Fruit fly (Drosophila melanogaster) whole organism, prepupa: ENCODE results near the gene msl-3.

Experiments used
- Blimp-1 ChIP-seq: fragments of 200-800 bp; sonication (Bioruptor generic); optimal IDR thresholded peaks from 3 replicates; lab custom pipeline; 2017; ENCODE audit warnings: missing biosample characterization, missing genetic modification characterization, mild to moderate bottlenecking, moderate library complexity, missing genetic modification reagents
- CG10631 ChIP-seq: fragments of 200-800 bp; sonication (Bioruptor generic); optimal IDR thresholded peaks from 2 replicates; lab custom pipeline; 2016; ENCODE audit warnings: missing biosample characterization, missing genetic modification characterization
- CG11294 ChIP-seq: fragments of 200-800 bp; sonication (Bioruptor generic); IDR thresholded peaks from 2 replicates; pipeline ENCODE4 v1.3.6; 2022; ENCODE audit warnings: missing biosample characterization, missing genetic modification characterization
- CG11902 ChIP-seq: fragments of 200-800 bp; sonication (Bioruptor generic); optimal IDR thresholded peaks from 3 replicates; lab custom pipeline; 2016; ENCODE audit warnings: missing biosample characterization, missing genetic modification characterization
- CG15336 ChIP-seq: fragments of 200-800 bp; sonication (Bioruptor generic); IDR thresholded peaks from 2 replicates; pipeline ENCODE4 v1.3.6; 2022; ENCODE audit warnings: missing biosample characterization, missing genetic modification characterization
- CG16779 ChIP-seq: fragments of 200-800 bp; sonication (Bioruptor generic); optimal IDR thresholded peaks from 3 replicates; lab custom pipeline; 2017; ENCODE audit warnings: missing biosample characterization, mild to moderate bottlenecking, missing genetic modification characterization
- CG3032 ChIP-seq: fragments of 200-800 bp; optimal IDR thresholded peaks from 2 replicates; lab custom pipeline; 2019; ENCODE audit warnings: missing biosample characterization, mild to moderate bottlenecking, missing genetic modification characterization, moderate library complexity
- CG31627 ChIP-seq: fragments of 200-800 bp; sonication (Bioruptor generic); optimal IDR thresholded peaks from 3 replicates; lab custom pipeline; 2016; ENCODE audit warnings: missing biosample characterization, missing genetic modification characterization
- CG32006 ChIP-seq: fragments of 200-800 bp; sonication (Bioruptor generic); optimal IDR thresholded peaks from 3 replicates; lab custom pipeline; 2017; ENCODE audit warnings: missing biosample characterization, mild to moderate bottlenecking, missing genetic modification characterization
- CG34406 ChIP-seq: fragments of 200-800 bp; sonication (Bioruptor generic); optimal IDR thresholded peaks from 3 replicates; lab custom pipeline; 2016; ENCODE audit warnings: missing biosample characterization, missing genetic modification characterization
- CG3919 ChIP-seq: fragments of 200-800 bp; sonication (Bioruptor generic); optimal IDR thresholded peaks from 3 replicates; lab custom pipeline; 2016; ENCODE audit warnings: missing biosample characterization, missing genetic modification characterization
- CG6163 ChIP-seq: fragments of 200-800 bp; sonication (Bioruptor generic); IDR thresholded peaks from 3 replicates; pipeline ENCODE4 v1.3.6; 2022; ENCODE audit warnings: missing biosample characterization, missing genetic modification characterization
- CG6276 ChIP-seq: fragments of 200-800 bp; sonication (Bioruptor generic); optimal IDR thresholded peaks from 2 replicates; lab custom pipeline; 2017; ENCODE audit warnings: missing biosample characterization, mild to moderate bottlenecking, missing genetic modification characterization
- CG6792 ChIP-seq: fragments of 200-800 bp; sonication (Bioruptor generic); optimal IDR thresholded peaks from 3 replicates; lab custom pipeline; 2016; ENCODE audit warnings: missing biosample characterization, missing genetic modification characterization
- CG6808 ChIP-seq: fragments of 200-800 bp; sonication (Bioruptor generic); optimal IDR thresholded peaks from 3 replicates; lab custom pipeline; 2017; ENCODE audit warnings: missing biosample characterization, missing genetic modification characterization, mild to moderate bottlenecking, moderate library complexity, missing genetic modification reagents
- CG6854 ChIP-seq: fragments of 200-800 bp; sonication (Bioruptor generic); optimal IDR thresholded peaks from 2 replicates; lab custom pipeline; 2017; ENCODE audit warnings: missing biosample characterization, mild to moderate bottlenecking, missing genetic modification characterization
- CG8319 ChIP-seq: fragments of 200-800 bp; sonication (Bioruptor generic); optimal IDR thresholded peaks from 3 replicates; lab custom pipeline; 2016; ENCODE audit warnings: missing biosample characterization, missing genetic modification characterization
- CG8632 ChIP-seq: fragments of 200-800 bp; sonication (Bioruptor generic); optimal IDR thresholded peaks from 3 replicates; lab custom pipeline; 2016; ENCODE audit warnings: missing biosample characterization, missing genetic modification characterization
- CG9139 ChIP-seq: fragments of 200-800 bp; sonication (Bioruptor generic); optimal IDR thresholded peaks from 3 replicates; lab custom pipeline; 2017; ENCODE audit warnings: missing biosample characterization, mild to moderate bottlenecking, missing genetic modification characterization
- Eip75B ChIP-seq: fragments of 200-800 bp; sonication (Bioruptor generic); optimal IDR thresholded peaks from 3 replicates; lab custom pipeline; 2016; ENCODE audit warnings: missing biosample characterization, missing genetic modification characterization
- Eip93F ChIP-seq: fragments of 200-800 bp; sonication (Bioruptor generic); optimal IDR thresholded peaks from 2 replicates; lab custom pipeline; 2016; ENCODE audit warnings: missing biosample characterization, mild to moderate bottlenecking, missing genetic modification characterization
- Ets96B ChIP-seq: fragments of 200-800 bp; optimal IDR thresholded peaks from 2 replicates; lab custom pipeline; 2019; ENCODE audit warnings: missing biosample characterization, mild to moderate bottlenecking, missing genetic modification characterization, moderate library complexity
- Gug ChIP-seq: fragments of 200-800 bp; sonication (Bioruptor generic); IDR thresholded peaks from 2 replicates; pipeline ENCODE4 v1.3.6; 2022; ENCODE audit warnings: missing biosample characterization, missing genetic modification characterization
- Hr38 ChIP-seq: sonication (Bioruptor generic); optimal IDR thresholded peaks from 2 replicates; lab custom pipeline; 2016; ENCODE audit warnings: missing biosample characterization, missing genetic modification characterization
- Hr4 ChIP-seq: fragments of 200-800 bp; sonication (Bioruptor generic); optimal IDR thresholded peaks from 3 replicates; lab custom pipeline; 2016; ENCODE audit warnings: missing biosample characterization, missing genetic modification characterization
- OdsH ChIP-seq: fragments of 200-800 bp; sonication (Bioruptor generic); optimal IDR thresholded peaks from 3 replicates; lab custom pipeline; 2016; ENCODE audit warnings: missing biosample characterization, missing genetic modification characterization
- Smox ChIP-seq: fragments of 200-800 bp; sonication (Bioruptor generic); optimal IDR thresholded peaks from 3 replicates; lab custom pipeline; 2016; ENCODE audit warnings: missing biosample characterization, missing genetic modification characterization
- Sox102F ChIP-seq: fragments of 200-800 bp; sonication (Bioruptor generic); optimal IDR thresholded peaks from 2 replicates; lab custom pipeline; 2016; ENCODE audit warnings: missing biosample characterization, mild to moderate bottlenecking, missing genetic modification characterization
- achi ChIP-seq: fragments of 200-800 bp; sonication (Bioruptor generic); optimal IDR thresholded peaks from 3 replicates; lab custom pipeline; 2016; ENCODE audit warnings: missing biosample characterization, missing genetic modification characterization
- cyc ChIP-seq: fragments of 200-800 bp; sonication (Bioruptor generic); optimal IDR thresholded peaks from 3 replicates; lab custom pipeline; 2016; ENCODE audit warnings: missing biosample characterization, missing genetic modification characterization
- dac ChIP-seq: fragments of 200-800 bp; sonication (Bioruptor generic); optimal IDR thresholded peaks from 2 replicates; lab custom pipeline; 2017; ENCODE audit warnings: missing biosample characterization, mild to moderate bottlenecking, missing genetic modification characterization
- dsx ChIP-seq: fragments of 200-800 bp; optimal IDR thresholded peaks from 3 replicates; lab custom pipeline; 2019; ENCODE audit warnings: missing biosample characterization, mild to moderate bottlenecking, missing genetic modification characterization, moderate library complexity; ENCODE audit not compliant: poor library complexity, severe bottlenecking
- eg ChIP-seq: fragments of 200-800 bp; sonication (Bioruptor generic); IDR thresholded peaks from 3 replicates; pipeline ENCODE4 v1.3.6; 2022; ENCODE audit warnings: missing biosample characterization, missing genetic modification characterization
- esn ChIP-seq: fragments of 200-800 bp; sonication (Bioruptor generic); optimal IDR thresholded peaks from 2 replicates; lab custom pipeline; 2016; ENCODE audit warnings: missing biosample characterization, mild to moderate bottlenecking, missing genetic modification characterization, moderate library complexity
- fd59A ChIP-seq: fragments of 200-800 bp; sonication (Bioruptor generic); optimal IDR thresholded peaks from 2 replicates; lab custom pipeline; 2017; ENCODE audit warnings: missing biosample characterization, mild to moderate bottlenecking, missing genetic modification characterization, missing genetic modification reagents
- fd85E ChIP-seq: fragments of 200-800 bp; sonication (Bioruptor generic); optimal IDR thresholded peaks from 3 replicates; lab custom pipeline; 2016; ENCODE audit warnings: missing biosample characterization, missing genetic modification characterization
- lz ChIP-seq: fragments of 200-800 bp; sonication (Bioruptor generic); optimal IDR thresholded peaks from 3 replicates; lab custom pipeline; 2016; ENCODE audit warnings: missing biosample characterization, missing genetic modification characterization
- net ChIP-seq: fragments of 200-800 bp; sonication (Bioruptor generic); optimal IDR thresholded peaks from 3 replicates; lab custom pipeline; 2016; ENCODE audit warnings: missing biosample characterization, missing genetic modification characterization
- pdm3 ChIP-seq: fragments of 200-800 bp; sonication (Bioruptor generic); optimal IDR thresholded peaks from 3 replicates; lab custom pipeline; 2016; ENCODE audit warnings: missing biosample characterization, missing genetic modification characterization
- salr ChIP-seq, 2 experiments: fragments of 200-800 bp; sonication (Bioruptor generic); optimal IDR thresholded peaks; 3 replicates each; lab custom pipeline; 2016 to 2018; ENCODE audit warnings: missing biosample characterization in 2 of 2, missing genetic modification characterization in 2 of 2, mild to moderate bottlenecking in 1 of 2
- spab ChIP-seq: fragments of 200-800 bp; sonication (Bioruptor generic); optimal IDR thresholded peaks from 2 replicates; lab custom pipeline; 2017; ENCODE audit warnings: missing biosample characterization, mild to moderate bottlenecking, missing genetic modification characterization, missing genetic modification reagents
- ss ChIP-seq, 2 experiments: fragments of 200-800 bp; sonication (Bioruptor generic); optimal IDR thresholded peaks; 2 replicates in 1 of 2; 3 replicates in 1 of 2; lab custom pipeline; 2017 to 2018; ENCODE audit warnings: mild to moderate bottlenecking in 2 of 2, missing biosample characterization in 2 of 2, missing genetic modification characterization in 2 of 2, moderate library complexity in 1 of 2
- svp ChIP-seq: fragments of 200-800 bp; sonication (Bioruptor generic); peaks from one replicate; lab custom pipeline; 2016; ENCODE audit warnings: missing biosample characterization, missing genetic modification characterization
- vri ChIP-seq: fragments of 200-800 bp; sonication (Bioruptor generic); optimal IDR thresholded peaks from 3 replicates; lab custom pipeline; 2016; ENCODE audit warnings: missing biosample characterization, mild to moderate bottlenecking, missing genetic modification characterization

Gene msl-3

dm6 chr3L:7155522-7155978 is 30.2 kb upstream of the msl-3 start (continued):
- 0 out of 3 replicates have a peak, but pooled peaks have one; percentile 20 for TF ChIP-seq CG6163
- TF ChIP-seq CG16779 (tag; lab: Kevin White, UChicago), result peak; percentile 45
- peak; percentile 39; the same call in 1 of the 2 replicates for TF ChIP-seq CG15336 (GFP tag; lab: Robert Waterston, UW)
- TF ChIP-seq Smox, result peak; percentile 74
- TF ChIP-seq svp (GFP tag; lab: Kevin White, UChicago), result peak; percentile 83
- peak; percentile 52 for TF ChIP-seq CG11902 (GFP tag; lab: Kevin White, UChicago)
- peak; percentile 50 for TF ChIP-seq CG34406 (GFP tag; lab: Kevin White, UChicago)
- TF ChIP-seq spab, result peak; percentile 63
- peak; percentile 18 for TF ChIP-seq CG8319 (GFP tag; lab: Kevin White, UChicago)
- TF ChIP-seq OdsH (GFP tag; lab: Kevin White, UChicago), result peak; percentile 74
- TF ChIP-seq net (GFP tag; lab: Kevin White, UChicago), result peak; percentile 74
- no peak for TF ChIP-seq fd85E (GFP tag; lab: Kevin White, UChicago)
- TF ChIP-seq CG31627, result peak; percentile 65
- peak; percentile 58 for TF ChIP-seq cyc (GFP tag; lab: Kevin White, UChicago)
- 0 out of 2 replicates have a peak, but pooled peaks have one; percentile 14 for TF ChIP-seq Gug (GFP tag; lab: Robert Waterston, UW)
- TF ChIP-seq CG6276 (GFP tag; lab: Kevin White, UChicago), result peak; percentile 74
- TF ChIP-seq Blimp-1 (GFP tag; lab: Kevin White, UChicago), result peak; percentile 27

DNA sequence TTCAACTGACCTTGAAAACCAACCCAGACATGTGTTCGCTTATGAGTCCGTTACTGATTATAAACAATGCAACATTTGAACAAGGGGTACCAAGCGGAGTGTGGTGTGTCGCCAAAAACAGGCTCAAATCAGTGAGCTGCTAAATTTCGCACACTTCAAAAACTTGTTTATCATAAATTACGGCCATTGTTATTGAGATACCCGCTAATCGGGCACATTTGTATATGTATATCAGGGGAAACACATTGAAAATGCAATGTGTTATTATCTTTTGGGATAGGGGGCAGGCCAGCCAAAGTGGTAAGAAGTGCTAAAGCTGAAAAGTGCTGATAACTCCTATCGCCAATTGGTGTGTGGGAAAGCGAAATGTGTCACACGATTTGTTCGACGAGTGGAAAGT is 28.9 kb upstream of the msl-3 start:
- TF ChIP-seq vri (GFP tag; lab: Kevin White, UChicago) (peak; percentile 41), CG3032 (tag; lab: Kevin White, UChicago) (no peak)

- TF ChIP-seq CG9139, result peak; percentile 36
- TF ChIP-seq CG8632 (GFP tag; lab: Kevin White, UChicago), result peak; percentile 73
- TF ChIP-seq CG3919, result peak; percentile 79
- peak; percentile 74 for TF ChIP-seq dsx (GFP tag; lab: Kevin White, UChicago)
- TF ChIP-seq Eip75B (GFP tag; lab: Kevin White, UChicago), result peak; percentile 79
- TF ChIP-seq CG32006 (GFP tag; lab: Kevin White, UChicago), result peak; percentile 88
- no peak for TF ChIP-seq fd85E (GFP tag; lab: Kevin White, UChicago)
- peak; percentile 49; the same call in 1 of the 3 replicates for TF ChIP-seq eg
- peak; percentile 57 to 65 for TF ChIP-seq salr (GFP tag; optimal IDR thresholded peaks at IDR 0.05; lab: Kevin White, UChicago)
- peak; percentile 59 for TF ChIP-seq Sox102F (GFP tag; lab: Kevin White, UChicago)
- peak; percentile 74 for TF ChIP-seq achi (GFP tag; lab: Kevin White, UChicago)
- peak; percentile 63 for TF ChIP-seq cyc (GFP tag; lab: Kevin White, UChicago)
- TF ChIP-seq CG11294 (GFP tag; lab: Robert Waterston, UW), result peak; percentile 12; the same call in 1 of the 2 replicates
- TF ChIP-seq Eip93F (GFP tag; lab: Kevin White, UChicago), result no peak
- TF ChIP-seq vri (GFP tag; lab: Kevin White, UChicago), result peak; percentile 31
- TF ChIP-seq lz, result peak; percentile 58
- peak; percentile 73 for TF ChIP-seq CG10631 (GFP tag; lab: Kevin White, UChicago)
- TF ChIP-seq pdm3 (GFP tag; lab: Kevin White, UChicago), result peak; percentile 74
- peak; percentile 78 for TF ChIP-seq esn (GFP tag; lab: Kevin White, UChicago)
- TF ChIP-seq CG6854, result peak; percentile 11
- TF ChIP-seq Ets96B (tag; lab: Kevin White, UChicago), result peak; percentile 77
- TF ChIP-seq Hr38 (GFP tag; lab: Kevin White, UChicago), result no peak
- peak; percentile 82 for TF ChIP-seq CG15336 (GFP tag; lab: Robert Waterston, UW)
- TF ChIP-seq CG31627, result peak; percentile 67
- peak; percentile 60 for TF ChIP-seq dac
- TF ChIP-seq CG6792, result peak; percentile 68
- TF ChIP-seq CG8319 (GFP tag; lab: Kevin White, UChicago), result peak; percentile 24
- TF ChIP-seq CG6276 (GFP tag; lab: Kevin White, UChicago), result peak; percentile 65
- TF ChIP-seq net (GFP tag; lab: Kevin White, UChicago), result peak; percentile 73
- peak; percentile 71 for TF ChIP-seq svp (GFP tag; lab: Kevin White, UChicago)
- peak; percentile 10 for TF ChIP-seq Blimp-1 (GFP tag; lab: Kevin White, UChicago)
- peak; percentile 44 to 74 for TF ChIP-seq ss (GFP tag; optimal IDR thresholded peaks at IDR 0.05; lab: Kevin White, UChicago)
- TF ChIP-seq Hr4 (GFP tag; lab: Kevin White, UChicago), result peak; percentile 82
- peak; percentile 60 for TF ChIP-seq Gug (GFP tag; lab: Robert Waterston, UW)
- peak; percentile 72 for TF ChIP-seq CG6808
- peak; percentile 64 for TF ChIP-seq fd59A (GFP tag; lab: Kevin White, UChicago)
- TF ChIP-seq CG11902 (GFP tag; lab: Kevin White, UChicago), result peak; percentile 57
- TF ChIP-seq CG16779 (tag; lab: Kevin White, UChicago), result peak; percentile 39
- peak; percentile 62; the same call in 1 of the 3 replicates for TF ChIP-seq CG6163
Measured at dm6 chr3L:7153634-7154033, 28.3 kb upstream of the msl-3 start.
